Worm (Caenorhabditis elegans) whole organism, L4 larva: ENCODE measurements around the gene cone-1.

Source experiments
- T26A8.4 ChIP-seq: fragments of 200-800 bp; sonication (Bioruptor generic); IDR thresholded peaks from 2 replicates; pipeline ENCODE4 v1.3.6; 2022; ENCODE audit warnings: missing genetic modification characterization, missing compliant biosample characterization
- egl-43 ChIP-seq: fragments of 200-800 bp; sonication (Bioruptor generic); IDR thresholded peaks from 2 replicates; pipeline ENCODE4 v1.3.6; 2022; ENCODE audit warnings: missing genetic modification reagents, missing genetic modification characterization, missing compliant biosample characterization
- mes-2 ChIP-seq: sonication (generic microtip); optimal IDR thresholded peaks from 2 replicates; lab custom pipeline; 2016; ENCODE audit warnings: missing genotype, mild to moderate bottlenecking, missing genetic modification characterization, missing compliant biosample characterization; ENCODE audit not compliant: poor library complexity, severe bottlenecking
- mxl-3 ChIP-seq: fragments of 200-800 bp; sonication (Bioruptor generic); optimal IDR thresholded peaks from 2 replicates; lab custom pipeline; 2018; ENCODE audit warnings: mild to moderate bottlenecking, missing genetic modification characterization, missing compliant biosample characterization
- nhr-237 ChIP-seq: sonication (generic microtip); optimal IDR thresholded peaks from 2 replicates; lab custom pipeline; 2017; ENCODE audit warnings: missing biosample characterization, missing genetic modification characterization
- pha-4 ChIP-seq, 2 experiments: fragments of 150-350 bp in 1 of 2; fragments of 200-800 bp in 1 of 2; sonication (Bioruptor generic) in 1 of 2; IDR thresholded peaks in 1 of 2; optimal IDR thresholded peaks in 1 of 2; 2 replicates each; pipeline versions ENCODE4 v1.3.6 to Lab custom; 2014 to 2022; ENCODE audit warnings: missing genetic modification characterization in 2 of 2, missing genetic modification reagents in 2 of 2, missing biosample characterization in 1 of 2, missing compliant biosample characterization in 1 of 2
- unc-62 ChIP-seq, 3 experiments: fragments of 150-350 bp in 1 of 3; sonication (generic microtip); optimal IDR thresholded peaks in 2 of 3; peaks in 1 of 3; 1 replicate in 1 of 3; 2 replicates in 2 of 3; lab custom pipeline; 2014 to 2017; ENCODE audit warnings: missing biosample characterization in 3 of 3, missing genetic modification characterization in 3 of 3, missing genetic modification reagents in 3 of 3, missing genotype in 1 of 3

DNA sequence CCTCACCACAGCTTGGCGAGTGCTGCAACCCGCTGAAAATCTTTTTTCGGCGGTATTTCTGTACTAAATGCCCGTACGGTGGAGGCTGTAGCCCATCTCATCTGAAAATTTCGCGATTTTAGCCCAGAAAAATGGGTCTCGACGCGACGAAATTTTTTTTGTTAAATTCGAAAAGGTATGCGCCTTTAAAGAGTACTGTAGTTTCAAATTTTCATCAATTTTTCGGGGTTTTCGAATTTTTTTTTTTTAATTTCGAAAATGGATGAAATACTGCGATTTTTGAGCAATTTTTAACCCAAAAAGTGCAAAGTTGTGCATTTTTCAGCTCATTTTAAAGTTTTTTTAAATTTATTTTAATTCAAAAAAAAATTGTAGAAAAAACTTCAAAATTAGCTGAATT lies 41.0 kb downstream of the cone-1 start, which contains the start of gene Y54F10AR.2:
- TF ChIP-seq unc-62 (GFP tag; optimal IDR thresholded peaks at IDR 0.05 in 1 of 2; lab: Kevin White, UChicago) = no peak
- TF ChIP-seq unc-62 (tag; optimal IDR thresholded peaks at IDR 0.05; lab: Kevin White, UChicago) = no peak
- no peak for TF ChIP-seq pha-4 (GFP tag; IDR thresholded peaks at IDR 0.05; lab: Robert Waterston, UW)
- TF ChIP-seq pha-4 (tag; optimal IDR thresholded peaks at IDR 0.05; lab: Kevin White, UChicago) = no peak
- TF ChIP-seq mxl-3 = no peak
- TF ChIP-seq mes-2 = no peak
- TF ChIP-seq T26A8.4 (GFP tag; lab: Robert Waterston, UW) = no peak
- TF ChIP-seq egl-43 (GFP tag; lab: Robert Waterston, UW) = no peak
- no peak for TF ChIP-seq nhr-237
